Comparison of ENCODE assay signal across 2 worm cellular contexts in genomic region chrII:5426054-5426453, ce11.
TF ChIP-seq lines count a peak whose summit lies in the region.

No protein-coding gene starts in this region.

TF ChIP-seq in whole organism, L2 larva, 48 proteins besides CTCF, POLR2A, EP300 and RAD21 (continued from another document):
- TF ChIP-seq ceh-16 (tag; optimal IDR thresholded peaks at IDR 0.05; lab: Kevin White, UChicago): no peak
- TF ChIP-seq alr-1 (tag; optimal IDR thresholded peaks at IDR 0.05; lab: Kevin White, UChicago): no peak
- no peak for TF ChIP-seq mab-5 (tag; optimal IDR thresholded peaks at IDR 0.05; lab: Kevin White, UChicago)
- no peak for TF ChIP-seq nhr-10 (tag; optimal IDR thresholded peaks at IDR 0.05; lab: Kevin White, UChicago)
- no peak for TF ChIP-seq unc-55 (GFP tag; optimal IDR thresholded peaks at IDR 0.05; lab: Kevin White, UChicago)
- peak; percentile 76 for TF ChIP-seq crh-2 (tag; optimal IDR thresholded peaks at IDR 0.05; lab: Kevin White, UChicago)
- TF ChIP-seq snpc-4 (tag; optimal IDR thresholded peaks at IDR 0.05; lab: Kevin White, UChicago): no peak
- no peak for TF ChIP-seq peb-1 (tag; optimal IDR thresholded peaks at IDR 0.05; lab: Kevin White, UChicago)
- TF ChIP-seq sma-9 (GFP tag; optimal IDR thresholded peaks at IDR 0.05; lab: Kevin White, UChicago): peak; percentile 27
- no peak for TF ChIP-seq sma-9 (tag; optimal IDR thresholded peaks at IDR 0.05; lab: Kevin White, UChicago)
- TF ChIP-seq aly-2 (tag; optimal IDR thresholded peaks at IDR 0.05; lab: Kevin White, UChicago): no peak
- TF ChIP-seq blmp-1 (tag; optimal IDR thresholded peaks at IDR 0.05; lab: Kevin White, UChicago; ENCODE audit: insufficient read depth): no peak
- TF ChIP-seq unc-39 (tag; optimal IDR thresholded peaks at IDR 0.05; lab: Kevin White, UChicago): no peak
- no peak for TF ChIP-seq dmd-4 (tag; optimal IDR thresholded peaks at IDR 0.05; lab: Kevin White, UChicago)
- no peak for TF ChIP-seq ZK546.5 (tag; optimal IDR thresholded peaks at IDR 0.05; lab: Kevin White, UChicago)
- peak; percentile 79 for TF ChIP-seq C34F6.9 (tag; optimal IDR thresholded peaks at IDR 0.05; lab: Kevin White, UChicago)
- TF ChIP-seq ama-1 (optimal IDR thresholded peaks at IDR 0.05; lab: Kevin White, UChicago): peak; percentile 28
- TF ChIP-seq ztf-1 (GFP tag; conservative IDR thresholded peaks at IDR 0.05; lab: Robert Waterston, UW): no peak
- no peak for TF ChIP-seq mbf-1 (tag; optimal IDR thresholded peaks at IDR 0.05; lab: Kevin White, UChicago)
- TF ChIP-seq nhr-25 (tag; optimal IDR thresholded peaks at IDR 0.05; lab: Kevin White, UChicago): peak; percentile 69
- no peak for TF ChIP-seq R02D3.7 (tag; optimal IDR thresholded peaks at IDR 0.05; lab: Kevin White, UChicago)
- TF ChIP-seq lin-39 (tag; optimal IDR thresholded peaks at IDR 0.05; lab: Kevin White, UChicago): no peak
- no peak for TF ChIP-seq gmeb-1 (tag; optimal IDR thresholded peaks at IDR 0.05; lab: Kevin White, UChicago)
- no peak for TF ChIP-seq nhr-6 (tag; optimal IDR thresholded peaks at IDR 0.05; lab: Kevin White, UChicago)

TF ChIP-seq in whole organism, L4 larva, 104 proteins besides CTCF, POLR2A, EP300 and RAD21 (continued from another document):
- TF ChIP-seq mdl-1 (tag; optimal IDR thresholded peaks at IDR 0.05; lab: Kevin White, UChicago) (peak in 1 of 2 experiments; percentile 78), lim-7 (GFP tag; IDR thresholded peaks at IDR 0.05; lab: Robert Waterston, UW) (no peak), hmg-1.1 (GFP tag; IDR thresholded peaks at IDR 0.05; lab: Robert Waterston, UW) (no peak), F49E8.2 (tag; optimal IDR thresholded peaks at IDR 0.05; lab: Kevin White, UChicago; ENCODE audit: borderline replicate concordance) (no peak), dve-1 (tag; optimal IDR thresholded peaks at IDR 0.05; lab: Kevin White, UChicago; ENCODE audit: insufficient read depth) (peak; percentile 51), snpc-4 (tag; optimal IDR thresholded peaks at IDR 0.05; lab: Kevin White, UChicago) (no peak), aly-2 (tag; optimal IDR thresholded peaks at IDR 0.05; lab: Kevin White, UChicago) (no peak), mxl-3 (GFP tag; optimal IDR thresholded peaks at IDR 0.05; lab: Kevin White, UChicago) (peak; percentile 58), F44E2.7 (GFP tag; IDR thresholded peaks at IDR 0.05; lab: Robert Waterston, UW) (no peak), rbr-2 (tag; optimal IDR thresholded peaks at IDR 0.05; lab: Kevin White, UChicago) (no peak), nhr-28 (tag; optimal IDR thresholded peaks at IDR 0.05; lab: Kevin White, UChicago) (peak; percentile 76), Y5F2A.4 (GFP tag; optimal IDR thresholded peaks at IDR 0.05; lab: Kevin White, UChicago) (no peak), skn-1 (tag; optimal IDR thresholded peaks at IDR 0.05; lab: Kevin White, UChicago) (no peak), mes-2 (tag; optimal IDR thresholded peaks at IDR 0.05; lab: Kevin White, UChicago; ENCODE audit: poor library complexity, severe bottlenecking) (peak; percentile 41), dmd-8 (GFP tag; IDR thresholded peaks at IDR 0.05; lab: Robert Waterston, UW) (no peak), nhr-6 (tag; optimal IDR thresholded peaks at IDR 0.05; lab: Kevin White, UChicago) (peak; percentile 56), F37D6.2 (tag; optimal IDR thresholded peaks at IDR 0.05; lab: Kevin White, UChicago) (no peak), ceh-32 (tag; optimal IDR thresholded peaks at IDR 0.05; lab: Kevin White, UChicago; ENCODE audit: poor library complexity) (no peak), nhr-237 (tag; optimal IDR thresholded peaks at IDR 0.05; lab: Kevin White, UChicago) (no peak), mep-1 (tag; optimal IDR thresholded peaks at IDR 0.05; lab: Kevin White, UChicago) (peak; percentile 78), nhr-11 (tag; optimal IDR thresholded peaks at IDR 0.05; lab: Kevin White, UChicago) (no peak), lin-13 (GFP tag; optimal IDR thresholded peaks at IDR 0.05; lab: Kevin White, UChicago) (no peak), nhr-25 (tag; optimal IDR thresholded peaks at IDR 0.05; lab: Kevin White, UChicago; ENCODE audit: borderline replicate concordance, insufficient read depth) (peak; percentile 60), hlh-30 (tag; optimal IDR thresholded peaks at IDR 0.05; lab: Kevin White, UChicago; ENCODE audit: insufficient read depth) (peak; percentile 97), daf-19 (GFP tag; conservative IDR thresholded peaks at IDR 0.05; lab: Robert Waterston, UW) (no peak), cey-2 (tag; optimal IDR thresholded peaks at IDR 0.05; lab: Kevin White, UChicago; ENCODE audit: borderline replicate concordance, insufficient read depth) (no peak), daf-8 (GFP tag; IDR thresholded peaks at IDR 0.05; lab: Robert Waterston, UW) (no peak), tag-97 (GFP tag; IDR thresholded peaks at IDR 0.05; lab: Robert Waterston, UW) (no peak), ZK546.5 (tag; optimal IDR thresholded peaks at IDR 0.05; lab: Kevin White, UChicago) (no peak), nhr-48 (tag; optimal IDR thresholded peaks at IDR 0.05; lab: Kevin White, UChicago) (peak; percentile 38), ztf-7 (tag; optimal IDR thresholded peaks at IDR 0.05; lab: Kevin White, UChicago) (no peak), nhr-10 (tag; optimal IDR thresholded peaks at IDR 0.05; lab: Kevin White, UChicago) (no peak), fos-1 (tag; optimal IDR thresholded peaks at IDR 0.05; lab: Kevin White, UChicago) (no peak), zip-11 (GFP tag; IDR thresholded peaks at IDR 0.05; lab: Robert Waterston, UW) (no peak), dmd-6 (GFP tag; IDR thresholded peaks at IDR 0.05; lab: Robert Waterston, UW) (peak; percentile 38; the same call in 1 of the 2 replicates), unc-39 (tag; optimal IDR thresholded peaks at IDR 0.05; lab: Kevin White, UChicago) (no peak), ces-1 (GFP tag; optimal IDR thresholded peaks at IDR 0.05; lab: Kevin White, UChicago) (no peak), lir-3 (tag; optimal IDR thresholded peaks at IDR 0.05; lab: Kevin White, UChicago) (no peak), mxl-2 (GFP tag; conservative IDR thresholded peaks at IDR 0.05; lab: Robert Waterston, UW) (no peak), F26F4.8 (GFP tag; conservative IDR thresholded peaks at IDR 0.05; lab: Robert Waterston, UW) (no peak), mdt-29 (GFP tag; IDR thresholded peaks at IDR 0.05; lab: Robert Waterston, UW) (no peak), unc-130 (GFP tag; optimal IDR thresholded peaks at IDR 0.05; lab: Kevin White, UChicago) (no peak), hif-1 (tag; optimal IDR thresholded peaks at IDR 0.05; lab: Kevin White, UChicago) (peak in 1 of 2 experiments; percentile 36), nhr-76 (tag; optimal IDR thresholded peaks at IDR 0.05; lab: Kevin White, UChicago) (no peak), dpl-1 (GFP tag; optimal IDR thresholded peaks at IDR 0.05; lab: Kevin White, UChicago) (peak; percentile 16), snpc-1.2 (GFP tag; IDR thresholded peaks at IDR 0.05; lab: Robert Waterston, UW) (no peak), ceh-82 (tag; optimal IDR thresholded peaks at IDR 0.05; lab: Kevin White, UChicago) (no peak), spr-1 (tag; optimal IDR thresholded peaks at IDR 0.05; lab: Kevin White, UChicago) (no peak), lin-29 (GFP tag; IDR thresholded peaks at IDR 0.05; lab: Robert Waterston, UW) (no peak), ZK337.2 (GFP tag; IDR thresholded peaks at IDR 0.05; lab: Robert Waterston, UW) (no peak), egl-27 (tag; optimal IDR thresholded peaks at IDR 0.05; lab: Kevin White, UChicago) (no peak), ceh-20 (GFP tag; IDR thresholded peaks at IDR 0.05; lab: Robert Waterston, UW) (no peak), Y75B8A.6 (GFP tag; IDR thresholded peaks at IDR 0.05; lab: Robert Waterston, UW) (no peak), T26A8.4 (GFP tag; IDR thresholded peaks at IDR 0.05; lab: Robert Waterston, UW) (no peak), php-3 (GFP tag; IDR thresholded peaks at IDR 0.05; lab: Robert Waterston, UW) (no peak), zag-1 (tag; optimal IDR thresholded peaks at IDR 0.05; lab: Kevin White, UChicago) (no peak), unc-62 (GFP tag; optimal IDR thresholded peaks at IDR 0.05 in 1 of 2; lab: Kevin White, UChicago) (peak in 1 of 2 experiments; percentile 51), unc-62 (tag; optimal IDR thresholded peaks at IDR 0.05; lab: Kevin White, UChicago) (no peak), ceh-28 (tag; optimal IDR thresholded peaks at IDR 0.05; lab: Kevin White, UChicago) (no peak), tra-1 (GFP tag; IDR thresholded peaks at IDR 0.05; lab: Robert Waterston, UW) (no peak), madf-5 (GFP tag; IDR thresholded peaks at IDR 0.05; lab: Robert Waterston, UW) (no peak), ama-1 (optimal IDR thresholded peaks at IDR 0.05; lab: Kevin White, UChicago) (no peak), T20F7.1 (GFP tag; optimal IDR thresholded peaks at IDR 0.05; lab: Kevin White, UChicago) (no peak), sdz-12 (GFP tag; optimal IDR thresholded peaks at IDR 0.05; lab: Kevin White, UChicago) (no peak), madf-9 (GFP tag; conservative IDR thresholded peaks at IDR 0.05; lab: Robert Waterston, UW) (no peak), Y48G9A.11 (GFP tag; IDR thresholded peaks at IDR 0.05; lab: Robert Waterston, UW) (no peak), D1046.2 (GFP tag; IDR thresholded peaks at IDR 0.05; lab: Robert Waterston, UW) (no peak), gei-8 (GFP tag; optimal IDR thresholded peaks at IDR 0.05; lab: Kevin White, UChicago) (no peak), ctbp-1 (GFP tag; IDR thresholded peaks at IDR 0.05; lab: Robert Waterston, UW) (no peak), lin-15B (tag; optimal IDR thresholded peaks at IDR 0.05; lab: Kevin White, UChicago) (no peak), saeg-2 (GFP tag; IDR thresholded peaks at IDR 0.05; lab: Robert Waterston, UW) (no peak), Y105C5A.15 (GFP tag; IDR thresholded peaks at IDR 0.05; lab: Robert Waterston, UW) (no peak), fkh-10 (GFP tag; optimal IDR thresholded peaks at IDR 0.05; lab: Kevin White, UChicago) (no peak), nhr-102 (tag; optimal IDR thresholded peaks at IDR 0.05; lab: Kevin White, UChicago) (no peak), R02D3.7 (tag; optimal IDR thresholded peaks at IDR 0.05; lab: Kevin White, UChicago) (no peak), ztf-11 (tag; optimal IDR thresholded peaks at IDR 0.05; lab: Kevin White, UChicago) (no peak), nhr-77 (tag; optimal IDR thresholded peaks at IDR 0.05; lab: Kevin White, UChicago) (peak; percentile 63), set-16 (GFP tag; IDR thresholded peaks at IDR 0.05; lab: Robert Waterston, UW) (no peak), jun-1 (tag; optimal IDR thresholded peaks at IDR 0.05; lab: Kevin White, UChicago) (no peak), aha-1 (tag; lab: Kevin White, UChicago) (no peak), zip-2 (tag; optimal IDR thresholded peaks at IDR 0.05; lab: Kevin White, UChicago) (no peak), lin-39 (tag; optimal IDR thresholded peaks at IDR 0.05; lab: Kevin White, UChicago) (no peak)
